Worm (Caenorhabditis elegans) whole organism, L4 larva: ENCODE measurements around the gene ZK550.6.

Source experiments
- daf-12 ChIP-seq: fragments of 150-350 bp; optimal IDR thresholded peaks from 2 replicates; lab custom pipeline; 2014; ENCODE audit warnings: missing biosample characterization, missing genetic modification reagents, missing genetic modification characterization
- fos-1 ChIP-seq: fragments of 150-350 bp; optimal IDR thresholded peaks from 2 replicates; lab custom pipeline; 2014; ENCODE audit warnings: missing biosample characterization, missing genetic modification characterization
- jun-1 ChIP-seq: fragments of 150-350 bp; optimal IDR thresholded peaks from 2 replicates; lab custom pipeline; 2014; ENCODE audit warnings: missing biosample characterization, missing genetic modification reagents, missing genetic modification characterization
- lim-7 ChIP-seq: fragments of 200-800 bp; sonication (Bioruptor generic); IDR thresholded peaks from 2 replicates; pipeline ENCODE4 v1.3.6; 2022; ENCODE audit warnings: missing genetic modification characterization, missing compliant biosample characterization
- lsy-2 ChIP-seq, 2 experiments: fragments of 150-350 bp in 1 of 2; sonication (generic microtip) in 1 of 2; optimal IDR thresholded peaks; 2 replicates each; lab custom pipeline; 2014 to 2017; ENCODE audit warnings: missing biosample characterization in 2 of 2, missing genetic modification characterization in 2 of 2
- nhr-76 ChIP-seq: fragments of 150-350 bp; optimal IDR thresholded peaks from 2 replicates; lab custom pipeline; 2014; ENCODE audit warnings: missing biosample characterization, missing genetic modification characterization
- pha-4 ChIP-seq, 2 experiments: fragments of 150-350 bp in 1 of 2; fragments of 200-800 bp in 1 of 2; sonication (Bioruptor generic) in 1 of 2; IDR thresholded peaks in 1 of 2; optimal IDR thresholded peaks in 1 of 2; 2 replicates each; pipeline versions ENCODE4 v1.3.6 to Lab custom; 2014 to 2022; ENCODE audit warnings: missing genetic modification characterization in 2 of 2, missing genetic modification reagents in 2 of 2, missing biosample characterization in 1 of 2, missing compliant biosample characterization in 1 of 2
- rbr-2 ChIP-seq: sonication (generic microtip); optimal IDR thresholded peaks from 2 replicates; lab custom pipeline; 2016; ENCODE audit warnings: missing genotype, missing genetic modification characterization, missing compliant biosample characterization
- saeg-2 ChIP-seq: fragments of 200-800 bp; sonication (Bioruptor generic); IDR thresholded peaks from 2 replicates; pipeline ENCODE4 v1.3.6; 2022; ENCODE audit warnings: missing genetic modification reagents, missing genetic modification characterization, missing compliant biosample characterization
- sdz-12 ChIP-seq: fragments of 200-800 bp; sonication (Bioruptor generic); optimal IDR thresholded peaks from 2 replicates; lab custom pipeline; 2018; ENCODE audit warnings: mild to moderate bottlenecking, missing genetic modification characterization, missing compliant biosample characterization
- unc-62 ChIP-seq, 3 experiments: fragments of 150-350 bp in 1 of 3; sonication (generic microtip); optimal IDR thresholded peaks in 2 of 3; peaks in 1 of 3; 1 replicate in 1 of 3; 2 replicates in 2 of 3; lab custom pipeline; 2014 to 2017; ENCODE audit warnings: missing biosample characterization in 3 of 3, missing genetic modification characterization in 3 of 3, missing genetic modification reagents in 3 of 3, missing genotype in 1 of 3

ce11 chrIV:17210754-17211153 is 51.5 kb downstream of the ZK550.6 start:
- no peak for TF ChIP-seq nhr-76 (tag; lab: Kevin White, UChicago)
- TF ChIP-seq lsy-2 (tag; optimal IDR thresholded peaks at IDR 0.05; lab: Kevin White, UChicago), result no peak
- no peak for TF ChIP-seq daf-12 (tag; lab: Kevin White, UChicago)
- TF ChIP-seq unc-62 (GFP tag; optimal IDR thresholded peaks at IDR 0.05 in 1 of 2; lab: Kevin White, UChicago), result no peak
- TF ChIP-seq unc-62 (tag; optimal IDR thresholded peaks at IDR 0.05; lab: Kevin White, UChicago), result no peak
- TF ChIP-seq jun-1, result no peak
- TF ChIP-seq rbr-2 (tag; lab: Kevin White, UChicago), result no peak
- TF ChIP-seq fos-1 (tag; lab: Kevin White, UChicago), result no peak
- no peak for TF ChIP-seq sdz-12 (GFP tag; lab: Kevin White, UChicago)
- TF ChIP-seq pha-4 (GFP tag; IDR thresholded peaks at IDR 0.05; lab: Robert Waterston, UW), result no peak
- TF ChIP-seq pha-4 (tag; optimal IDR thresholded peaks at IDR 0.05; lab: Kevin White, UChicago), result no peak
- TF ChIP-seq saeg-2 (GFP tag; lab: Robert Waterston, UW), result no peak
- TF ChIP-seq lim-7 (GFP tag; lab: Robert Waterston, UW), result no peak
